Worm (Caenorhabditis elegans): ENCODE results near the gene mlc-2.
A peak's percentile ranks its signal among the peaks of the same experiment; 100 is the strongest.

mlc-2 gene

ce11 chrX:17505547-17506181 lies 49.3 kb upstream of the mlc-2 start (continued):
- TF ChIP-seq lsy-2 (tag; optimal IDR thresholded peaks at IDR 0.05) (peak; percentile 74 to 78), F37D6.2 (tag; optimal IDR thresholded peaks at IDR 0.05) (peak; percentile 27), ceh-20 (GFP tag; IDR thresholded peaks at IDR 0.05) (peak; percentile 88), egl-43 (GFP tag; IDR thresholded peaks at IDR 0.05) (no peak), D1046.2 (GFP tag; IDR thresholded peaks at IDR 0.05) (no peak), mdl-1 (tag; optimal IDR thresholded peaks at IDR 0.05) (peak; percentile 93 to 94), unc-62 (GFP tag; optimal IDR thresholded peaks at IDR 0.05 in 1 of 2) (peak in 1 of 2 experiments; percentile 92), unc-62 (tag; optimal IDR thresholded peaks at IDR 0.05) (no peak), snpc-1.2 (GFP tag; IDR thresholded peaks at IDR 0.05) (no peak), hmg-1.1 (GFP tag; IDR thresholded peaks at IDR 0.05) (peak; percentile 74), fos-1 (tag; optimal IDR thresholded peaks at IDR 0.05) (peak; percentile 53), mxl-3 (GFP tag; optimal IDR thresholded peaks at IDR 0.05) (peak; percentile 96), sdz-12 (GFP tag; optimal IDR thresholded peaks at IDR 0.05) (no peak), nhr-6 (tag; optimal IDR thresholded peaks at IDR 0.05) (peak; percentile 26), mep-1 (tag; optimal IDR thresholded peaks at IDR 0.05) (peak; percentile 84)

- peak; percentile 25 for TF ChIP-seq nhr-77 (tag; optimal IDR thresholded peaks at IDR 0.05)
- TF ChIP-seq mdl-1 (tag; optimal IDR thresholded peaks at IDR 0.05), result peak in 1 of 2 experiments; percentile 63
- TF ChIP-seq daf-16 (GFP tag; optimal IDR thresholded peaks at IDR 0.05), result peak in 1 of 2 experiments; percentile 34
- TF ChIP-seq daf-16 (tag; optimal IDR thresholded peaks at IDR 0.05), result peak; percentile 64
- TF ChIP-seq F49E8.2 (tag; optimal IDR thresholded peaks at IDR 0.05; ENCODE audit: borderline replicate concordance), result no peak
- TF ChIP-seq dmd-6 (GFP tag; IDR thresholded peaks at IDR 0.05), result peak; percentile 66
- peak; percentile 44 for TF ChIP-seq dve-1 (tag; optimal IDR thresholded peaks at IDR 0.05; ENCODE audit: insufficient read depth)
- peak; percentile 53 for TF ChIP-seq nhr-11 (tag; optimal IDR thresholded peaks at IDR 0.05)
- no peak for TF ChIP-seq snpc-1.2 (GFP tag; IDR thresholded peaks at IDR 0.05)
- TF ChIP-seq hlh-11 (tag; optimal IDR thresholded peaks at IDR 0.05), result peak; percentile 74
- no peak for TF ChIP-seq vab-7 (GFP tag; IDR thresholded peaks at IDR 0.05)
- TF ChIP-seq ceh-28 (tag; optimal IDR thresholded peaks at IDR 0.05), result no peak
- peak; percentile 9 for TF ChIP-seq pqm-1 (tag; optimal IDR thresholded peaks at IDR 0.05)
- TF ChIP-seq nhr-28 (tag; optimal IDR thresholded peaks at IDR 0.05), result peak; percentile 89
- no peak for TF ChIP-seq ztf-11 (tag; optimal IDR thresholded peaks at IDR 0.05)
Measured at ce11 chrX:17504447-17504846, 48.1 kb upstream of the mlc-2 start.

ce11 chrX:17502246-17502645 lies 45.9 kb upstream of the mlc-2 start:
- TF ChIP-seq ama-1 (optimal IDR thresholded peaks at IDR 0.05), result no peak
- TF ChIP-seq madf-5 (GFP tag; IDR thresholded peaks at IDR 0.05), result no peak
- TF ChIP-seq hlh-30 (tag; optimal IDR thresholded peaks at IDR 0.05; ENCODE audit: insufficient read depth), result no peak
- TF ChIP-seq Y48G9A.11 (GFP tag; IDR thresholded peaks at IDR 0.05), result no peak
- no peak for TF ChIP-seq mes-2 (tag; optimal IDR thresholded peaks at IDR 0.05; ENCODE audit: poor library complexity, severe bottlenecking)
- no peak for TF ChIP-seq arid-1 (GFP tag; conservative IDR thresholded peaks at IDR 0.05)
- TF ChIP-seq ztf-11 (tag; optimal IDR thresholded peaks at IDR 0.05), result no peak
- TF ChIP-seq jun-1 (tag; optimal IDR thresholded peaks at IDR 0.05), result no peak
- no peak for TF ChIP-seq unc-130 (GFP tag; optimal IDR thresholded peaks at IDR 0.05)
- no peak for TF ChIP-seq daf-19 (GFP tag; conservative IDR thresholded peaks at IDR 0.05)
- no peak for TF ChIP-seq nhr-11 (tag; optimal IDR thresholded peaks at IDR 0.05)
- TF ChIP-seq hlh-11 (tag; optimal IDR thresholded peaks at IDR 0.05), result no peak
- no peak for TF ChIP-seq aly-2 (tag; optimal IDR thresholded peaks at IDR 0.05)
- no peak for TF ChIP-seq mdt-29 (GFP tag; IDR thresholded peaks at IDR 0.05)
- TF ChIP-seq ceh-32 (tag; optimal IDR thresholded peaks at IDR 0.05; ENCODE audit: poor library complexity), result no peak
- peak; percentile 39; the same call in 1 of the 2 replicates for TF ChIP-seq dmd-6 (GFP tag; IDR thresholded peaks at IDR 0.05)
- TF ChIP-seq fkh-10 (GFP tag; optimal IDR thresholded peaks at IDR 0.05), result no peak
- TF ChIP-seq zfp-3 (GFP tag; conservative IDR thresholded peaks at IDR 0.05), result no peak
- no peak for TF ChIP-seq daf-16 (GFP tag; optimal IDR thresholded peaks at IDR 0.05)
- TF ChIP-seq daf-16 (tag; optimal IDR thresholded peaks at IDR 0.05), result peak; percentile 93
- TF ChIP-seq nhr-42 (GFP tag; IDR thresholded peaks at IDR 0.05), result no peak
- TF ChIP-seq ztf-7 (tag; optimal IDR thresholded peaks at IDR 0.05), result no peak
- TF ChIP-seq ZK337.2 (GFP tag; IDR thresholded peaks at IDR 0.05), result no peak
- TF ChIP-seq nhr-237 (tag; optimal IDR thresholded peaks at IDR 0.05), result no peak
- no peak for TF ChIP-seq dpl-1 (GFP tag; optimal IDR thresholded peaks at IDR 0.05)
- TF ChIP-seq tag-97 (GFP tag; IDR thresholded peaks at IDR 0.05), result no peak
